Fruit fly (Drosophila melanogaster) whole organism, pupa: Measurements from ENCODE around the gene CG4768.

ENCODE experiments used
- CG12605 ChIP-seq: fragments of 200-800 bp; sonication (Bioruptor generic); IDR thresholded peaks from 2 replicates; pipeline ENCODE4 v1.3.6; 2022; ENCODE audit warnings: missing biosample characterization, missing genetic modification characterization
- CG13204 ChIP-seq: fragments of 200-800 bp; sonication (Bioruptor generic); optimal IDR thresholded peaks from 2 replicates; lab custom pipeline; 2018; ENCODE audit warnings: missing biosample characterization, mild to moderate bottlenecking, missing genetic modification characterization, moderate library complexity
- CG17806 ChIP-seq: fragments of 200-800 bp; sonication (Bioruptor generic); optimal IDR thresholded peaks from 2 replicates; lab custom pipeline; 2018; ENCODE audit warnings: missing biosample characterization, mild to moderate bottlenecking, missing genetic modification characterization, moderate library complexity
- CG32121 ChIP-seq: fragments of 200-800 bp; sonication (Bioruptor generic); IDR thresholded peaks from 2 replicates; pipeline ENCODE4 v1.3.6; 2022; ENCODE audit warnings: missing biosample characterization, missing genetic modification characterization
- CG34367 ChIP-seq: fragments of 200-800 bp; sonication (Bioruptor generic); optimal IDR thresholded peaks from 2 replicates; lab custom pipeline; 2018; ENCODE audit warnings: missing biosample characterization, mild to moderate bottlenecking, missing genetic modification characterization
- CG8159 ChIP-seq: fragments of 200-800 bp; sonication (Bioruptor generic); optimal IDR thresholded peaks from 3 replicates; lab custom pipeline; 2018; ENCODE audit warnings: missing biosample characterization, mild to moderate bottlenecking, missing genetic modification characterization, moderate library complexity
- CG8301 ChIP-seq: fragments of 200-800 bp; sonication (Bioruptor generic); optimal IDR thresholded peaks from 2 replicates; lab custom pipeline; 2018; ENCODE audit warnings: missing biosample characterization, mild to moderate bottlenecking, missing genetic modification characterization
- CG9948 ChIP-seq: fragments of 200-800 bp; sonication (Bioruptor generic); optimal IDR thresholded peaks from 2 replicates; lab custom pipeline; 2018; ENCODE audit warnings: missing biosample characterization, mild to moderate bottlenecking, missing genetic modification characterization, moderate library complexity
- D1 ChIP-seq: fragments of 200-800 bp; sonication (Bioruptor generic); optimal IDR thresholded peaks from 2 replicates; lab custom pipeline; 2018; ENCODE audit warnings: missing biosample characterization, mild to moderate bottlenecking, missing genetic modification characterization, moderate library complexity
- EcR ChIP-seq: fragments of 200-800 bp; sonication (Bioruptor generic); optimal IDR thresholded peaks from 3 replicates; lab custom pipeline; 2019; ENCODE audit warnings: missing biosample characterization, missing genetic modification characterization, mild to moderate bottlenecking, moderate library complexity, missing genetic modification reagents
- Ets98B ChIP-seq: fragments of 200-800 bp; sonication (Bioruptor generic); IDR thresholded peaks from 2 replicates; pipeline ENCODE4 v1.3.6; 2022; ENCODE audit warnings: missing biosample characterization, missing genetic modification characterization
- Snoo ChIP-seq: fragments of 200-800 bp; sonication (Bioruptor generic); optimal IDR thresholded peaks from 3 replicates; lab custom pipeline; 2017; ENCODE audit warnings: missing biosample characterization, mild to moderate bottlenecking, missing genetic modification characterization, inconsistent platforms
- rn ChIP-seq: fragments of 200-800 bp; sonication (Bioruptor generic); IDR thresholded peaks from 2 replicates; pipeline ENCODE4 v1.3.6; 2022; ENCODE audit warnings: missing biosample characterization, missing genetic modification characterization

DNA sequence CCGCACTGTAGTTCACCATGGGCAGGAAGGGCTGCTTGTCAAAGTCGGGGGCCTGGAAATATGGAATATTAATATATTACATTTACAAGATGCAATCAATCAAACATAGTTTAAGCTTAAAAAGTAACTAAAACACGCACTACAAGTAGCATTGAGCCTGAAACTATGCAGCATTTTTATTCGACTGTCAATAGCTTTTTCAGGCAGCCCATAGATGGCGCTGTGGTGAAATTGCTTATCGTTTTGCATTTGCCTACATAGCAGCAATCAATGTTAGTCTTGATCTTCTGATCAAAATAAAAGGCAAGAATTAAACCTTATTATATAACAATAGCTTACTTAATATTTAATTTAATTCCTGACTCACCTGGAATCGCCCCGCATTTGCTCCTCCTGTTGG, 54.7 kb downstream of the CG4768 start:
- TF ChIP-seq EcR (GFP tag; lab: Kevin White, UChicago) = no peak
- no peak for TF ChIP-seq D1 (tag; lab: Kevin White, UChicago)
- TF ChIP-seq CG9948 (tag; lab: Kevin White, UChicago) = no peak
- no peak for TF ChIP-seq CG34367
- TF ChIP-seq CG8159 (tag; lab: Kevin White, UChicago) = no peak
- no peak for TF ChIP-seq rn (GFP tag; lab: Robert Waterston, UW)
- TF ChIP-seq CG17806 (tag; lab: Kevin White, UChicago) = no peak
- TF ChIP-seq Snoo (tag; lab: Kevin White, UChicago) = no peak
- no peak for TF ChIP-seq CG32121 (GFP tag; lab: Robert Waterston, UW)
- TF ChIP-seq CG8301 = no peak
- no peak for TF ChIP-seq CG12605 (GFP tag; lab: Robert Waterston, UW)
- TF ChIP-seq Ets98B (GFP tag; lab: Robert Waterston, UW) = no peak
- no peak for TF ChIP-seq CG13204 (GFP tag; lab: Kevin White, UChicago)
